Fruit fly (Drosophila melanogaster) whole organism, wandering third instar larva: Measurements from ENCODE around the gene CG32988.

ENCODE experiments used
- Dif ChIP-seq: fragments of 200-275, 200-300 bp; sonication (Bioruptor generic); optimal IDR thresholded peaks from 2 replicates; lab custom pipeline; 2018; ENCODE audit warnings: missing biosample characterization, missing genetic modification characterization; ENCODE audit not compliant: partially characterized antibody
- lola ChIP-seq: fragments of >200 bp; optimal IDR thresholded peaks from 2 replicates; lab custom pipeline; 2017; ENCODE audit warnings: missing biosample characterization, missing genetic modification characterization

DNA sequence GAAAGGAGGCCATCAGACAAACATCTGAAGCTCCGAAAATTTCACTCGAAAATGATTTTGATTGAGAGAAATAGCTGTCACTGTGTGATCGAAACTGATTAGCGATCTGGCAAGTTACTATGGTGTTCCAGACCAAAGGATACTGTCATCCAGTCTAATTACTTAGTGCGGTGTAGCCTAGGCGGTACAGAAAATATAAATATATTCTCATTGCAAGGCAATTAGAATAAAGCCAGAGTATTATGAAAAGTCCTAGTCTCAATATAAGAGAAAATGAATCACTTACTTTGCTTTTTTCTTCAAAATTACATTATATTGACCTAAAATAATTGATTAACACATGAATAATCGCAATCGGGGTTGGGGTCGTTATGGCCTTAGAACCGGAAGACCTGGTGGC lies at the start of gene CG32988:
- TF ChIP-seq lola (no peak), Dif (GFP tag; lab: Kevin White, UChicago) (no peak)
